Worm (Caenorhabditis elegans): ENCODE results near the gene sax-7.

The sax-7 gene

DNA sequence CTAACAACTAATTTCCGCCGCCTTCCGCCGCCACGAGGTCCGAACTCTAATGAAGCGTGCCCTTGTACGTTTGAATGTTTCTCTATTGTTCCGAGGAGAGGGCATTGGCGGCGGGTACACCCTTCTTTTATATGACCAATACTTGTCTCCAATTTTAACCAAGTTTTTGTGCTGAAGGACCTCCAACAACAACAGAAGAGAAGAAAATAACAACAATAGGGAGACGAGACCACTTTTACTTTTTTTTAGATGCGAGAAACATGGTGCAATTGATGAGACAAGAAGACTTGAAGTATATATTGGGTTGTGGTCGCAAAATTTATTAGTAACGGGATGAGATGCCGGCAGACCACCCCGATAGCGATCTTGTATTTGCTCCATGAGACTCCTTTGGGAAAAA is 8.5 kb downstream of the sax-7 start:
- TF ChIP-seq flt-1 (GFP tag; IDR thresholded peaks at IDR 0.05) (no peak), cog-1 (tag; optimal IDR thresholded peaks at IDR 0.05) (no peak)

ce11 chrIV:8075516-8075915 is 13.1 kb downstream of the sax-7 start:
- no peak for TF ChIP-seq med-1 (GFP tag; optimal IDR thresholded peaks at IDR 0.05; ENCODE audit: insufficient read depth)
- no peak for TF ChIP-seq ztf-29 (GFP tag; IDR thresholded peaks at IDR 0.05)
- TF ChIP-seq ref-1 (GFP tag; conservative IDR thresholded peaks at IDR 0.05): no peak
- TF ChIP-seq klf-2 (GFP tag; conservative IDR thresholded peaks at IDR 0.05): no peak
- TF ChIP-seq tab-1 (GFP tag; IDR thresholded peaks at IDR 0.05): no peak

- no peak for TF ChIP-seq flt-1 (GFP tag; IDR thresholded peaks at IDR 0.05)
- no peak for TF ChIP-seq ref-1 (GFP tag; conservative IDR thresholded peaks at IDR 0.05)
- no peak for TF ChIP-seq tab-1 (GFP tag; IDR thresholded peaks at IDR 0.05)
- no peak for TF ChIP-seq klf-2 (GFP tag; conservative IDR thresholded peaks at IDR 0.05)
- TF ChIP-seq ztf-29 (GFP tag; IDR thresholded peaks at IDR 0.05): no peak
- TF ChIP-seq T22C8.4 (GFP tag; IDR thresholded peaks at IDR 0.05): no peak
- TF ChIP-seq ztf-23 (GFP tag; IDR thresholded peaks at IDR 0.05): no peak
- no peak for TF ChIP-seq cog-1 (tag; optimal IDR thresholded peaks at IDR 0.05)
- TF ChIP-seq med-1 (GFP tag; optimal IDR thresholded peaks at IDR 0.05; ENCODE audit: insufficient read depth): no peak
Measured at ce11 chrIV:8076511-8076910, 14.1 kb downstream of the sax-7 start.

DNA sequence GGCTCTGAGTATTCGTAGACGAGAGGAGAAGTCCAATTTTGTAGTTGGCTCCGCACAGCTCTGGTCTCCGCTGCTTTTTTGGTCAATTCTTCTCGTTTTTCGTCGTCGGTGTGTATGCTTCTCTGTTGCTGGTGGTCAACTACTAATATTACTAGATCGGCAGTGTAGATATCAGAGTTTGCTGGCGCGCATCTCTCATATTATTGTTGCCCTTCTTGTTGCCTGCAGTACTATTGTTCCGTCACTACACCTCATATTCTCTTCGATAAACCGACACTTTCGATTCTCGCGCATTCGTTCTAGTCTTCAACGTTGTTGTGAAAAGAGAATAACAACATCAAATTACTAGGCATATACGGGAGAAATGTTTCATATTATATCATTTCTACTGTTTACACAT is 17.7 kb downstream of the sax-7 start:
- TF ChIP-seq klf-2 (GFP tag; conservative IDR thresholded peaks at IDR 0.05) (no peak), flt-1 (GFP tag; IDR thresholded peaks at IDR 0.05) (no peak), tab-1 (GFP tag; IDR thresholded peaks at IDR 0.05) (no peak), cog-1 (tag; optimal IDR thresholded peaks at IDR 0.05) (no peak), ztf-23 (GFP tag; IDR thresholded peaks at IDR 0.05) (no peak), ztf-29 (GFP tag; IDR thresholded peaks at IDR 0.05) (no peak), ref-1 (GFP tag; conservative IDR thresholded peaks at IDR 0.05) (no peak), T22C8.4 (GFP tag; IDR thresholded peaks at IDR 0.05) (no peak), med-1 (GFP tag; optimal IDR thresholded peaks at IDR 0.05; ENCODE audit: insufficient read depth) (no peak)

DNA sequence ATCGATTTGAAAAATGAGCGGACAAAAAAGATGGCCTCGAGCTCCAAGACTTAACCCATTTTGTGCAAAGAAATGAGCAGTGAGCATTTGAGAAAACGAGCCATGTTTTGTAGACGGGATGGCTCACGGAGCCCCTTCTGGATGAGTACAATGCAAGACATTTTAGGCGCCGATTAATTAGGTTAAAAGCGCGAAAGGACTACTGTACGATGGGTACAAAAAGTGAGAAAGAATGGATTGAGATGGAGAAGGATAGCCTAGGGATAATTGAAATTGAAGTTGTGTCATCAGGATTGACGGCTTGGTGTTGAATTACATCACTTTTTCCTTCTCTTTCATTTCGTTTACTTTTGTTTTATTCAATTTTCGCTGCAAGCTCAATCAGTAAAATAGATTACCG is 18.3 kb downstream of the sax-7 start:
- TF ChIP-seq klf-2 (GFP tag; conservative IDR thresholded peaks at IDR 0.05) (no peak), ztf-23 (GFP tag; IDR thresholded peaks at IDR 0.05) (no peak), cog-1 (tag; optimal IDR thresholded peaks at IDR 0.05) (no peak), T22C8.4 (GFP tag; IDR thresholded peaks at IDR 0.05) (no peak), med-1 (GFP tag; optimal IDR thresholded peaks at IDR 0.05; ENCODE audit: insufficient read depth) (no peak)

DNA sequence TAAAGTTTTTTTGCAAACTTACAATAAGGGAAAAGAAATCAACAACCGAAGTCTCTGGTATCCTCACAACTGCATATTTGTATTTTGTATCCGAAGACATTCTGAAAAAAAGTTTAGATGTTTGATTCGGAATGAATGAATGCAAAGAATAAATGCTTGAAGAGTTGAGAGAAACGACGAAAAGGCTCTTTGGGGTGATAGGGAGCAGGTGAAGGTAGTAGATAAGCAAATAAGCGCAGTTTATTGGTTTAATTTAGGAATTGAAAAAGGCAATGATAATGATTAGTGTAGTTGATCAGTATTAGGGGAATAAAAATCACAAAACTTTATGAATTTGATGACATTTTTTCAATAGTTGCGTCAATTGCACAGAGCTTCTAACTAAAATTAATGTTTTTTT is 24.1 kb downstream of the sax-7 start, which contains the start of gene nsy-7:
Gene nsy-7, minus strand, starts transcription at position 101 of the 400 bp plus-strand sequence.
- TF ChIP-seq ztf-23 (GFP tag; IDR thresholded peaks at IDR 0.05) (no peak), tab-1 (GFP tag; IDR thresholded peaks at IDR 0.05) (no peak), cog-1 (tag; optimal IDR thresholded peaks at IDR 0.05) (no peak), ztf-29 (GFP tag; IDR thresholded peaks at IDR 0.05) (no peak), ref-1 (GFP tag; conservative IDR thresholded peaks at IDR 0.05) (no peak), med-1 (GFP tag; optimal IDR thresholded peaks at IDR 0.05; ENCODE audit: insufficient read depth) (no peak), flt-1 (GFP tag; IDR thresholded peaks at IDR 0.05) (no peak), klf-2 (GFP tag; conservative IDR thresholded peaks at IDR 0.05) (no peak), T22C8.4 (GFP tag; IDR thresholded peaks at IDR 0.05) (no peak)

DNA sequence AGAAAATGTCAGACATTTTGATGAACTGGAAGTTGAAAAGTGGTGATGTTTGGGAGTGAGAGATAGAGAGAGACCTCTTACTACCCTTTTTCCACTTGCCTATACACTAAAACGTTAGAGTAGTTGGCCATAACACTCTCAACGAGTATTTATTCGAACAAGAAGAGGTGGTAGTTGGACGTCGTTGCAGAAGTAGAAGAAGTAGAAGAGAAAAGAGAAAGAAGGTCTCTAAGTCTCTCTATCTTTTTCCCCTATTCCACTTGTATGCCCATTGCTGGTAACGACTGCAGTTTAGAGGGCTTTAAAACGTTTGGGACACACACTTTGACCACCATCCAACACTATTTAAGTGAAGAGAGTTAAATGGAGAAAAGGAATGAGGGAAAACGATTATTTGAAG is 29.1 kb downstream of the sax-7 start:
- no peak for TF ChIP-seq T22C8.4 (GFP tag; IDR thresholded peaks at IDR 0.05)
- TF ChIP-seq ref-1 (GFP tag; conservative IDR thresholded peaks at IDR 0.05): no peak
- no peak for TF ChIP-seq cog-1 (tag; optimal IDR thresholded peaks at IDR 0.05)
- TF ChIP-seq tab-1 (GFP tag; IDR thresholded peaks at IDR 0.05): no peak
- no peak for TF ChIP-seq klf-2 (GFP tag; conservative IDR thresholded peaks at IDR 0.05)
- no peak for TF ChIP-seq ztf-23 (GFP tag; IDR thresholded peaks at IDR 0.05)

DNA sequence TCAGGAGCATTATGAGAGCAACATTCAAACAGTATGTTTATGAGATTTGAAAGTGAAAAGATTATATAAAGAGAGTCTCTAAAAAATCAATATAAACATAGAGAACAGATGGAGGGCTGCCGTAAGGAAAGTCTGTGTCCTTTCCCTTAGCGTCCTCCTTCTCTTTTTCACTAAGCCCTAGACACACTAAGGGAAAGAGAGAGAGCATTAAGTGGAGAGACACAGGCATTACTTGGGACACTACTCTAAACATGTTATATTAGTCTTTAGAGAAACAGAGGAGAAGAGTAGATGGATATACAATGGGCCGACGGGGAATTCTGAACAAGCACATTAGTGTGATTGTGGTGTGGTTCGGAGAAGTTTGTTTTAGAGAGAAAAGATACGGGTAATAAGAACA is 33.9 kb downstream of the sax-7 start:
- TF ChIP-seq ref-1 (GFP tag; conservative IDR thresholded peaks at IDR 0.05) (no peak), cog-1 (tag; optimal IDR thresholded peaks at IDR 0.05) (no peak), ztf-23 (GFP tag; IDR thresholded peaks at IDR 0.05) (no peak), tab-1 (GFP tag; IDR thresholded peaks at IDR 0.05) (no peak), flt-1 (GFP tag; IDR thresholded peaks at IDR 0.05) (no peak), med-1 (GFP tag; optimal IDR thresholded peaks at IDR 0.05; ENCODE audit: insufficient read depth) (no peak), ztf-29 (GFP tag; IDR thresholded peaks at IDR 0.05) (no peak)

DNA sequence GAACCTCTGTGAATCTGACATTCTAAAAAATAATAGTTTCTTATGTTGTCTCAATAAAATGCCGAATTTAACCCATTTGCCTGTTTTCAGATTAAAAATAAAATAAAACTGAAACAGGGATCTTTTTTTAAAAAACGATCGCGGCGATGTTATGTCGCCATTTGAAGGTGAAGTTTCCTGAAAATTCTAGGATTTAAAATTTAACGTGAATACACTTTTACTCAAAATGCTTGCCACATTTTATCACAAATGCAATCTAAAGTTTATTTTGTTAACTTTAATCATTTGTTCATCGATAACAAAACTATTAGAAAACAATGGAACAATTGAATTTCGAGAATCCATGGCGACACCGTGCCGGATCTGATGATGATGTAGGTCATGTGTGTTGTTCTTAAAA is 37.1 kb downstream of the sax-7 start, which contains the start of gene Y42H9AR.2:
Gene Y42H9AR.2, plus strand, starts transcription at position 301 of the 400 bp plus-strand sequence.
- TF ChIP-seq cog-1 (tag; optimal IDR thresholded peaks at IDR 0.05) (no peak), ztf-29 (GFP tag; IDR thresholded peaks at IDR 0.05) (no peak), flt-1 (GFP tag; IDR thresholded peaks at IDR 0.05) (no peak), ztf-23 (GFP tag; IDR thresholded peaks at IDR 0.05) (no peak), klf-2 (GFP tag; conservative IDR thresholded peaks at IDR 0.05) (no peak)

ce11 chrIV:8102231-8102630 is 39.8 kb downstream of the sax-7 start, which contains the start of gene Y42H9AR.5:
Gene Y42H9AR.5 (plus strand): TSS chrIV:8102531.
- TF ChIP-seq klf-2 (GFP tag; conservative IDR thresholded peaks at IDR 0.05): no peak
- TF ChIP-seq T22C8.4 (GFP tag; IDR thresholded peaks at IDR 0.05): no peak
- no peak for TF ChIP-seq flt-1 (GFP tag; IDR thresholded peaks at IDR 0.05)
- no peak for TF ChIP-seq cog-1 (tag; optimal IDR thresholded peaks at IDR 0.05)
- no peak for TF ChIP-seq ztf-23 (GFP tag; IDR thresholded peaks at IDR 0.05)
- TF ChIP-seq ref-1 (GFP tag; conservative IDR thresholded peaks at IDR 0.05): no peak
- TF ChIP-seq tab-1 (GFP tag; IDR thresholded peaks at IDR 0.05): no peak
- no peak for TF ChIP-seq med-1 (GFP tag; optimal IDR thresholded peaks at IDR 0.05; ENCODE audit: insufficient read depth)
- TF ChIP-seq ztf-29 (GFP tag; IDR thresholded peaks at IDR 0.05): no peak

DNA sequence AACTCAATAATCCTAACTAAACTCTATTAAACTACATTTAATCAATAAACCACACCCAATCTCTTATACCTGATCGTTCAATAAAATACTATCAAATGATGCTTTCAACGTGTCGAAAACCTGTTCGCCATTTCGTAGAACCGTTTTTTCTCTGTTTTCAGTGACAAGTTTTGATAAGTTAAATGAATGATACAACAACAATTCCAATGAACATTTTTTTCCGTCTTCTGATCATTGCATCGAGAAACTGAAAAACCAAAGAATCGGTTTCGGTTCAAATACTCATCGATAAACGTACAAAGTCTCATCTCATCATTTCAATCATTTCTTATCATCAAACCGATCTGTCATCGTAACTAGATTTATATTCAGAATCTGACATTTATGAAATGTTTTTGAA is 40.7 kb downstream of the sax-7 start:
- TF ChIP-seq tab-1 (GFP tag; IDR thresholded peaks at IDR 0.05): no peak
